Worm (Caenorhabditis elegans): ENCODE results near the gene rpb-12.

The rpb-12 gene

ce11 chrIV:9135377-9135776 lies 11.3 kb downstream of the rpb-12 start, which contains the start of gene delm-1:
Gene delm-1 (minus strand): TSS chrIV:9135477.
- TF ChIP-seq drap-1 (GFP tag; optimal IDR thresholded peaks at IDR 0.05) (no peak), ces-1 (GFP tag; optimal IDR thresholded peaks at IDR 0.05) (no peak), nhr-2 (tag; optimal IDR thresholded peaks at IDR 0.05) (no peak), mab-5 (tag; optimal IDR thresholded peaks at IDR 0.05) (no peak), ceh-39 (tag; optimal IDR thresholded peaks at IDR 0.05) (no peak), nhr-28 (tag; optimal IDR thresholded peaks at IDR 0.05) (no peak), elt-3 (tag; optimal IDR thresholded peaks at IDR 0.05) (no peak)

- TF ChIP-seq unc-120 (tag; optimal IDR thresholded peaks at IDR 0.05; ENCODE audit: poor library complexity, severe bottlenecking) (no peak), lin-13 (tag; optimal IDR thresholded peaks at IDR 0.05) (no peak), nhr-28 (tag; optimal IDR thresholded peaks at IDR 0.05) (no peak), blmp-1 (tag; optimal IDR thresholded peaks at IDR 0.05) (no peak), M03D4.4 (tag; optimal IDR thresholded peaks at IDR 0.05) (no peak)
Measured at ce11 chrIV:9130605-9131004, 16.1 kb downstream of the rpb-12 start.

ce11 chrIV:9121545-9121944 lies 25.1 kb downstream of the rpb-12 start:
- no peak for TF ChIP-seq ztf-11 (tag; optimal IDR thresholded peaks at IDR 0.05)
- no peak for TF ChIP-seq blmp-1 (tag; optimal IDR thresholded peaks at IDR 0.05)
- peak; percentile 4 for TF ChIP-seq mep-1 (tag; optimal IDR thresholded peaks at IDR 0.05)
- TF ChIP-seq hlh-1 (tag; optimal IDR thresholded peaks at IDR 0.05): peak; percentile 54
- no peak for TF ChIP-seq lin-32 (GFP tag; optimal IDR thresholded peaks at IDR 0.05)
- TF ChIP-seq elt-1 (tag; optimal IDR thresholded peaks at IDR 0.05; ENCODE audit: borderline replicate concordance, insufficient read depth): no peak

ce11 chrIV:9120220-9120619 lies 26.4 kb downstream of the rpb-12 start:
- TF ChIP-seq zip-8 (tag; optimal IDR thresholded peaks at IDR 0.05) (peak; percentile 26), nhr-2 (tag; optimal IDR thresholded peaks at IDR 0.05) (no peak)

- no peak for TF ChIP-seq nhr-28 (tag; optimal IDR thresholded peaks at IDR 0.05)
- no peak for TF ChIP-seq nhr-2 (tag; optimal IDR thresholded peaks at IDR 0.05)
- TF ChIP-seq ces-1 (GFP tag; optimal IDR thresholded peaks at IDR 0.05): no peak
- no peak for TF ChIP-seq nhr-76 (tag; optimal IDR thresholded peaks at IDR 0.05)
- TF ChIP-seq ham-2 (GFP tag; optimal IDR thresholded peaks at IDR 0.05): no peak
- TF ChIP-seq M03D4.4 (tag; optimal IDR thresholded peaks at IDR 0.05): no peak
- TF ChIP-seq ceh-43 (GFP tag; optimal IDR thresholded peaks at IDR 0.05): no peak
Measured at ce11 chrIV:9118792-9119191, 27.9 kb downstream of the rpb-12 start, which contains the start of gene nrfl-1. Gene nrfl-1 (plus strand): TSS chrIV:9119092.

ce11 chrIV:9118348-9118747 lies 28.3 kb downstream of the rpb-12 start:
- TF ChIP-seq drap-1 (GFP tag; optimal IDR thresholded peaks at IDR 0.05) (no peak), mep-1 (tag; optimal IDR thresholded peaks at IDR 0.05) (no peak), ham-2 (GFP tag; optimal IDR thresholded peaks at IDR 0.05) (no peak), ceh-43 (GFP tag; optimal IDR thresholded peaks at IDR 0.05) (no peak), ztf-11 (tag; optimal IDR thresholded peaks at IDR 0.05) (no peak), lin-13 (tag; optimal IDR thresholded peaks at IDR 0.05) (no peak), nhr-2 (tag; optimal IDR thresholded peaks at IDR 0.05) (no peak), M03D4.4 (tag; optimal IDR thresholded peaks at IDR 0.05) (no peak)

- TF ChIP-seq lin-13 (tag; optimal IDR thresholded peaks at IDR 0.05): no peak
- no peak for TF ChIP-seq cnd-1 (tag; optimal IDR thresholded peaks at IDR 0.05)
- TF ChIP-seq bed-3 (GFP tag; optimal IDR thresholded peaks at IDR 0.05): no peak
- no peak for TF ChIP-seq blmp-1 (tag; optimal IDR thresholded peaks at IDR 0.05)
- no peak for TF ChIP-seq ceh-39 (tag; optimal IDR thresholded peaks at IDR 0.05)
- TF ChIP-seq lin-32 (GFP tag; optimal IDR thresholded peaks at IDR 0.05): no peak
- no peak for TF ChIP-seq lsy-2 (tag; optimal IDR thresholded peaks at IDR 0.05)
- no peak for TF ChIP-seq unc-39 (tag; optimal IDR thresholded peaks at IDR 0.05)
- TF ChIP-seq flh-1 (GFP tag; optimal IDR thresholded peaks at IDR 0.05): no peak
- no peak for TF ChIP-seq hlh-1 (tag; optimal IDR thresholded peaks at IDR 0.05)
- no peak for TF ChIP-seq ces-1 (GFP tag; optimal IDR thresholded peaks at IDR 0.05)
- TF ChIP-seq nhr-76 (tag; optimal IDR thresholded peaks at IDR 0.05): no peak
- no peak for TF ChIP-seq unc-120 (tag; optimal IDR thresholded peaks at IDR 0.05; ENCODE audit: poor library complexity, severe bottlenecking)
Measured at ce11 chrIV:9117700-9118099, 29.0 kb downstream of the rpb-12 start.

ce11 chrIV:9116452-9116851 lies 30.2 kb downstream of the rpb-12 start:
- no peak for TF ChIP-seq nhr-237 (tag; optimal IDR thresholded peaks at IDR 0.05)
- TF ChIP-seq ham-2 (GFP tag; optimal IDR thresholded peaks at IDR 0.05): no peak
- no peak for TF ChIP-seq flh-1 (GFP tag; optimal IDR thresholded peaks at IDR 0.05)
- no peak for TF ChIP-seq hlh-1 (tag; optimal IDR thresholded peaks at IDR 0.05)
- no peak for TF ChIP-seq tbx-8 (GFP tag; optimal IDR thresholded peaks at IDR 0.05)
- no peak for TF ChIP-seq ceh-83 (GFP tag; optimal IDR thresholded peaks at IDR 0.05)
- no peak for TF ChIP-seq M03D4.4 (tag; optimal IDR thresholded peaks at IDR 0.05)

Measured in whole organism, mixed stage, embryonic.